Worm (Caenorhabditis elegans): ENCODE measurements around the gene pxl-1.

- no peak for TF ChIP-seq lin-35 (GFP tag; optimal IDR thresholded peaks at IDR 0.05)
- no peak for TF ChIP-seq dpl-1 (GFP tag; optimal IDR thresholded peaks at IDR 0.05)
- TF ChIP-seq hrde-1 (tag; optimal IDR thresholded peaks at IDR 0.05; ENCODE audit: borderline replicate concordance) = no peak
These were observed 2.8 kb upstream of the pxl-1 start for ce11 chrIII:5898631-5899030.

Data from whole organism, young adult.